Worm (Caenorhabditis elegans) whole organism, L4 larva: ENCODE results near the gene hpo-6.

Experiments used
- D1046.2 ChIP-seq: fragments of 200-800 bp; sonication (Bioruptor generic); IDR thresholded peaks from 2 replicates; pipeline ENCODE4 v1.3.6; 2022; ENCODE audit warnings: missing genetic modification characterization, missing compliant biosample characterization
- T26A8.4 ChIP-seq: fragments of 200-800 bp; sonication (Bioruptor generic); IDR thresholded peaks from 2 replicates; pipeline ENCODE4 v1.3.6; 2022; ENCODE audit warnings: missing genetic modification characterization, missing compliant biosample characterization
- Y105C5A.15 ChIP-seq: fragments of 200-800 bp; sonication (Bioruptor generic); IDR thresholded peaks from 2 replicates; pipeline ENCODE4 v1.3.6; 2022; ENCODE audit warnings: missing genetic modification characterization, missing compliant biosample characterization
- Y75B8A.6 ChIP-seq: fragments of 200-800 bp; sonication (Bioruptor generic); IDR thresholded peaks from 2 replicates; pipeline ENCODE4 v1.3.6; 2022; ENCODE audit warnings: missing genetic modification reagents, missing genetic modification characterization, missing compliant biosample characterization
- ZK337.2 ChIP-seq: fragments of 200-800 bp; sonication (Bioruptor generic); IDR thresholded peaks from 2 replicates; pipeline ENCODE4 v1.3.6; 2022; ENCODE audit warnings: missing genetic modification reagents, missing genetic modification characterization, missing compliant biosample characterization
- aha-1 ChIP-seq: fragments of 150-350 bp; peaks from one replicate; lab custom pipeline; 2014; ENCODE audit warnings: missing biosample characterization, missing genetic modification characterization
- arid-1 ChIP-seq: fragments of 200-800 bp; sonication (Bioruptor generic); conservative IDR thresholded peaks from 2 replicates; pipeline ENCODE4 v1.3.6; 2022; ENCODE audit warnings: missing genetic modification reagents, missing genetic modification characterization, missing compliant biosample characterization
- attf-4 ChIP-seq: sonication (generic microtip); optimal IDR thresholded peaks from 3 replicates; lab custom pipeline; 2017; ENCODE audit warnings: missing biosample characterization, missing genetic modification characterization
- ceh-20 ChIP-seq: fragments of 200-800 bp; sonication (Bioruptor generic); IDR thresholded peaks from 2 replicates; pipeline ENCODE4 v1.3.6; 2022; ENCODE audit warnings: missing genetic modification reagents, missing genetic modification characterization, missing compliant biosample characterization
- ceh-44 ChIP-seq: fragments of 200-800 bp; sonication (Bioruptor generic); IDR thresholded peaks from 2 replicates; pipeline ENCODE4 v1.3.6; 2022; ENCODE audit warnings: missing genetic modification reagents, missing genetic modification characterization, missing compliant biosample characterization
- ceh-62 ChIP-seq: sonication (generic microtip); optimal IDR thresholded peaks from 2 replicates; lab custom pipeline; 2017; ENCODE audit warnings: missing biosample characterization, missing genetic modification characterization
- ces-1 ChIP-seq: fragments of 150-350 bp; sonication (generic microtip); optimal IDR thresholded peaks from 4 replicates; lab custom pipeline; 2014; ENCODE audit warnings: missing biosample characterization, missing genetic modification reagents, missing genetic modification characterization
- cey-2 ChIP-seq: sonication (generic microtip); optimal IDR thresholded peaks from 3 replicates; lab custom pipeline; 2017; ENCODE audit warnings: missing genetic modification characterization, mild to moderate bottlenecking, missing compliant biosample characterization, antibody characterized with exemption, borderline replicate concordance; ENCODE audit not compliant: insufficient read depth
- ctbp-1 ChIP-seq: fragments of 200-800 bp; sonication (Bioruptor generic); IDR thresholded peaks from 2 replicates; pipeline ENCODE4 v1.3.6; 2022; ENCODE audit warnings: missing genetic modification reagents, missing genetic modification characterization, missing compliant biosample characterization
- daf-16 ChIP-seq, 3 experiments: sonication (generic microtip); optimal IDR thresholded peaks; 2 replicates each; lab custom pipeline; 2016 to 2017; ENCODE audit warnings: missing genetic modification characterization in 3 of 3, missing genetic modification reagents in 3 of 3, mild to moderate bottlenecking in 2 of 3, missing compliant biosample characterization in 2 of 3, missing biosample characterization in 1 of 3, moderate library complexity in 1 of 3
- dmd-6 ChIP-seq: fragments of 200-800 bp; sonication (Bioruptor generic); IDR thresholded peaks from 2 replicates; pipeline ENCODE4 v1.3.6; 2022; ENCODE audit warnings: missing genetic modification reagents, missing genetic modification characterization, missing compliant biosample characterization
- dmd-9 ChIP-seq: fragments of 200-800 bp; sonication (Bioruptor generic); IDR thresholded peaks from 2 replicates; pipeline ENCODE4 v1.3.6; 2022; ENCODE audit warnings: missing genetic modification reagents, missing genetic modification characterization, missing compliant biosample characterization
- duxl-1 ChIP-seq: sonication (generic microtip); optimal IDR thresholded peaks from 2 replicates; lab custom pipeline; 2016; ENCODE audit warnings: mild to moderate bottlenecking, missing genetic modification characterization, moderate library complexity, missing compliant biosample characterization; ENCODE audit not compliant: poor library complexity
- dve-1 ChIP-seq: sonication (generic microtip); optimal IDR thresholded peaks from 2 replicates; lab custom pipeline; 2017; ENCODE audit warnings: antibody characterized with exemption, mild to moderate bottlenecking, missing genetic modification characterization, missing compliant biosample characterization; ENCODE audit not compliant: insufficient read depth
- egl-27 ChIP-seq: sonication (generic microtip); optimal IDR thresholded peaks from 3 replicates; lab custom pipeline; 2017; ENCODE audit warnings: missing biosample characterization, missing genetic modification reagents, missing genetic modification characterization
- fos-1 ChIP-seq: fragments of 150-350 bp; optimal IDR thresholded peaks from 2 replicates; lab custom pipeline; 2014; ENCODE audit warnings: missing biosample characterization, missing genetic modification characterization
- hif-1 ChIP-seq, 2 experiments: sonication (generic microtip); optimal IDR thresholded peaks; 2 replicates each; lab custom pipeline; 2016 to 2017; ENCODE audit warnings: missing compliant biosample characterization in 2 of 2, missing genetic modification characterization in 2 of 2, missing genetic modification reagents in 2 of 2, missing genotype in 2 of 2, mild to moderate bottlenecking in 1 of 2
- hlh-11 ChIP-seq: fragments of 200-800 bp; sonication (Bioruptor generic); optimal IDR thresholded peaks from 2 replicates; lab custom pipeline; 2018; ENCODE audit warnings: mild to moderate bottlenecking, missing genetic modification characterization, missing compliant biosample characterization
- hlh-30 ChIP-seq: sonication (generic microtip); optimal IDR thresholded peaks from 2 replicates; lab custom pipeline; 2017; ENCODE audit warnings: antibody characterized with exemption, mild to moderate bottlenecking, missing genetic modification characterization, missing compliant biosample characterization; ENCODE audit not compliant: insufficient read depth
- lin-1 ChIP-seq: fragments of 200-800 bp; sonication (Bioruptor generic); IDR thresholded peaks from 2 replicates; pipeline ENCODE4 v1.3.6; 2022; ENCODE audit warnings: missing genetic modification reagents, missing genetic modification characterization, missing compliant biosample characterization
- lin-13 ChIP-seq: fragments of 150-350 bp; optimal IDR thresholded peaks from 2 replicates; lab custom pipeline; 2014; ENCODE audit warnings: missing biosample characterization, missing genetic modification reagents, missing genetic modification characterization
- lin-39 ChIP-seq: fragments of 150-350 bp; optimal IDR thresholded peaks from 2 replicates; lab custom pipeline; 2014; ENCODE audit warnings: missing biosample characterization, missing genetic modification reagents, missing genetic modification characterization
- lsy-2 ChIP-seq, 2 experiments: fragments of 150-350 bp in 1 of 2; sonication (generic microtip) in 1 of 2; optimal IDR thresholded peaks; 2 replicates each; lab custom pipeline; 2014 to 2017; ENCODE audit warnings: missing biosample characterization in 2 of 2, missing genetic modification characterization in 2 of 2
- madf-9 ChIP-seq: fragments of 200-800 bp; sonication (Bioruptor generic); conservative IDR thresholded peaks from 2 replicates; pipeline ENCODE4 v1.3.6; 2022; ENCODE audit warnings: missing genetic modification reagents, missing genetic modification characterization, missing compliant biosample characterization
- mes-2 ChIP-seq: sonication (generic microtip); optimal IDR thresholded peaks from 2 replicates; lab custom pipeline; 2016; ENCODE audit warnings: missing genotype, mild to moderate bottlenecking, missing genetic modification characterization, missing compliant biosample characterization; ENCODE audit not compliant: poor library complexity, severe bottlenecking
- nhr-10 ChIP-seq: fragments of 150-350 bp; optimal IDR thresholded peaks from 2 replicates; lab custom pipeline; 2014; ENCODE audit warnings: missing biosample characterization, missing genetic modification characterization
- nhr-102 ChIP-seq: sonication (generic microtip); optimal IDR thresholded peaks from 2 replicates; lab custom pipeline; 2016; ENCODE audit warnings: mild to moderate bottlenecking, missing genetic modification characterization, moderate library complexity, missing compliant biosample characterization
- nhr-28 ChIP-seq: fragments of 150-350 bp; optimal IDR thresholded peaks from 2 replicates; lab custom pipeline; 2014; ENCODE audit warnings: missing biosample characterization, missing genetic modification characterization
- nhr-42 ChIP-seq: fragments of 200-800 bp; sonication (Bioruptor generic); IDR thresholded peaks from 2 replicates; pipeline ENCODE4 v1.3.6; 2022; ENCODE audit warnings: missing genetic modification characterization, missing compliant biosample characterization
- nhr-76 ChIP-seq: fragments of 150-350 bp; optimal IDR thresholded peaks from 2 replicates; lab custom pipeline; 2014; ENCODE audit warnings: missing biosample characterization, missing genetic modification characterization
- pqm-1 ChIP-seq: sonication (generic microtip); optimal IDR thresholded peaks from 2 replicates; lab custom pipeline; 2017; ENCODE audit warnings: missing biosample characterization, missing genetic modification characterization
- rbr-2 ChIP-seq: sonication (generic microtip); optimal IDR thresholded peaks from 2 replicates; lab custom pipeline; 2016; ENCODE audit warnings: missing genotype, missing genetic modification characterization, missing compliant biosample characterization
- saeg-2 ChIP-seq: fragments of 200-800 bp; sonication (Bioruptor generic); IDR thresholded peaks from 2 replicates; pipeline ENCODE4 v1.3.6; 2022; ENCODE audit warnings: missing genetic modification reagents, missing genetic modification characterization, missing compliant biosample characterization
- set-16 ChIP-seq: fragments of 200-800 bp; sonication (Bioruptor generic); IDR thresholded peaks from 2 replicates; pipeline ENCODE4 v1.3.6; 2022; ENCODE audit warnings: missing genetic modification reagents, missing genetic modification characterization, missing compliant biosample characterization
- skn-1 ChIP-seq: fragments of 150-350 bp; optimal IDR thresholded peaks from 2 replicates; lab custom pipeline; 2014; ENCODE audit warnings: missing biosample characterization, missing genetic modification characterization
- snpc-4 ChIP-seq: fragments of 150-350 bp; optimal IDR thresholded peaks from 2 replicates; lab custom pipeline; 2014; ENCODE audit warnings: missing biosample characterization, missing genetic modification characterization
- spr-1 ChIP-seq: sonication (generic microtip); optimal IDR thresholded peaks from 2 replicates; lab custom pipeline; 2016; ENCODE audit warnings: mild to moderate bottlenecking, missing genetic modification characterization, missing compliant biosample characterization
- spr-3 ChIP-seq: fragments of 200-800 bp; sonication (Bioruptor generic); optimal IDR thresholded peaks from 2 replicates; lab custom pipeline; 2018; ENCODE audit warnings: mild to moderate bottlenecking, missing genetic modification characterization, missing compliant biosample characterization
- tag-97 ChIP-seq: fragments of 200-800 bp; sonication (Bioruptor generic); IDR thresholded peaks from 2 replicates; pipeline ENCODE4 v1.3.6; 2022; ENCODE audit warnings: missing genetic modification characterization, missing compliant biosample characterization
- zfp-2 ChIP-seq: sonication (generic microtip); optimal IDR thresholded peaks from 2 replicates; lab custom pipeline; 2016; ENCODE audit warnings: mild to moderate bottlenecking, missing genetic modification characterization, missing compliant biosample characterization
- ztf-11 ChIP-seq: fragments of 150-350 bp; optimal IDR thresholded peaks from 2 replicates; lab custom pipeline; 2014; ENCODE audit warnings: missing biosample characterization, missing genetic modification characterization
- ztf-7 ChIP-seq: fragments of 150-350 bp; optimal IDR thresholded peaks from 2 replicates; lab custom pipeline; 2014; ENCODE audit warnings: missing biosample characterization, missing genetic modification characterization

Gene hpo-6

DNA sequence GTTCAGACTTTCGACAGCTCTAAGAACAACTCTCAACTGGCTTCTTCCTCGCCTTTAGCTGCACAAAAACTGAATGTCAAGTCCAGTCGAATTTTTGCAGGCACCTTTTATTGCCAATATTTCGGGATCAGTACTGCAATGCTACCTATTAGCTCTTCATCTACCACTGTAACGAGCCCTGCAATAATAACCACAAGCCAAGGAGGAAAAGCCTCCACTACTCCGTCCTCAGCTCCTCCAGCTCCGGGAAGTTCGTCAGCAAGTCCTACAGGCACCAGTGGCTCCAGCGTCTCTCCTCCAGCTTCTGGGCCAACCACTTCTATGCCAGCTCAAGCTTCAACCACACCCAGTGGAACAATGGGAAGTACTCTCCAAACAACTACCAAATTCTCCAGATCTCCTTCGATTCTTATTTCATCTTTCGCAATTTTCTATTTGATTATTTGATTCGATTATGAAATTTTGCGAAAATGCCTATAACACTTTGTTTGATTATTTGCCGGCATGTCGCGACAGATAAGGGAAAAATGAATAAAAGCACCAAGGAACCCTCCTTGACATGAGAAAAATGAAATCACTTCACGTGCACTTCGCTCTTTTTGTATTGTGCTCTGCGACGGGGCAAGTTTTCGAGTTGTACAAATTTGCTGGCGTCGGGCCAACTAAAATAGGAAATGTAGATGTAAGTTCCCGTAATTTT, 6.8 kb upstream of the hpo-6 start, which contains the start of gene C34H4.1 (continued):
- no peak for TF ChIP-seq rbr-2 (tag; lab: Kevin White, UChicago)
- peak; percentile 28; the same call in 1 of the 2 replicates for TF ChIP-seq set-16 (GFP tag; lab: Robert Waterston, UW)
- TF ChIP-seq dmd-6 (GFP tag; lab: Robert Waterston, UW) = peak; percentile 50; the same call in 1 of the 2 replicates
- TF ChIP-seq lsy-2 (tag; optimal IDR thresholded peaks at IDR 0.05; lab: Kevin White, UChicago) = no peak
- TF ChIP-seq spr-1 (tag; lab: Kevin White, UChicago) = no peak
- no peak for TF ChIP-seq nhr-42 (GFP tag; lab: Robert Waterston, UW)
- TF ChIP-seq dve-1 = peak; percentile 5
- no peak for TF ChIP-seq saeg-2 (GFP tag; lab: Robert Waterston, UW)
- no peak for TF ChIP-seq tag-97 (GFP tag; lab: Robert Waterston, UW)
- TF ChIP-seq mes-2 = no peak
- no peak for TF ChIP-seq daf-16 (GFP tag; optimal IDR thresholded peaks at IDR 0.05; lab: Kevin White, UChicago)
- peak; percentile 46 for TF ChIP-seq daf-16 (tag; optimal IDR thresholded peaks at IDR 0.05; lab: Kevin White, UChicago)
- TF ChIP-seq ctbp-1 (GFP tag; lab: Robert Waterston, UW) = no peak
- peak; percentile 49 for TF ChIP-seq nhr-28 (tag; lab: Kevin White, UChicago)
- no peak for TF ChIP-seq ceh-62
- peak; percentile 53 for TF ChIP-seq aha-1 (tag; lab: Kevin White, UChicago)
- TF ChIP-seq nhr-10 = no peak
- TF ChIP-seq T26A8.4 = no peak
- no peak for TF ChIP-seq ceh-20

DNA sequence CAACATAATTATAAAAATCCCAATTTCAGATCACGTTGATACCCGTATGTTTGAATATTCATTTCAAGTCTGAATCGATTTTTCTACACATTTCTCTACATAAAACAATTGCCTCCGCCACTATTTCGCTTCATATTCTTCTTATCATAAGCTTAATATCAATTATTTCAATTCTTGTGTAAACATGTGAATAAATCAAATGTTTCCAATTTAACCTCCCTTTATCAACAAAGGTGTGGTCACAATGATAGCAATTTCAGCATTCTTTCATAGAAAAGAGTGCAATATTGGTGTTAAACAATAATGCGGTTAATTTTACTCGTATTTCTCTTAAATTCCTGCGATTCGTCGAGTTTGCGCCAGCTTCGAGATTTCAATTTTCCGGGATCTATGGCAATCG, 2.1 kb upstream of the hpo-6 start, which contains the start of gene Y41D4B.17:
Y41D4B.17 (plus strand) TSS at position 174 of the 400 bp plus-strand sequence.
- TF ChIP-seq nhr-42 (GFP tag; lab: Robert Waterston, UW) (no peak), lin-39 (tag; lab: Kevin White, UChicago) (no peak), nhr-76 (tag; lab: Kevin White, UChicago) (no peak), zfp-2 (tag; lab: Kevin White, UChicago) (no peak), ZK337.2 (no peak), fos-1 (tag; lab: Kevin White, UChicago) (no peak), spr-3 (GFP tag; lab: Kevin White, UChicago) (no peak), arid-1 (GFP tag; lab: Robert Waterston, UW) (no peak), skn-1 (no peak), saeg-2 (GFP tag; lab: Robert Waterston, UW) (no peak), egl-27 (no peak), hlh-30 (no peak), ztf-7 (tag; lab: Kevin White, UChicago) (no peak), hlh-11 (peak; percentile 4), tag-97 (GFP tag; lab: Robert Waterston, UW) (no peak), madf-9 (no peak), Y105C5A.15 (GFP tag; lab: Robert Waterston, UW) (no peak), cey-2 (tag; lab: Kevin White, UChicago) (no peak), nhr-102 (no peak), pqm-1 (peak; percentile 79), ces-1 (GFP tag; lab: Kevin White, UChicago) (no peak), dve-1 (peak; percentile 7), lin-1 (GFP tag; lab: Robert Waterston, UW) (no peak), ztf-11 (no peak), dmd-9 (GFP tag; lab: Robert Waterston, UW) (no peak), lin-13 (GFP tag; lab: Kevin White, UChicago) (no peak), snpc-4 (tag; lab: Kevin White, UChicago) (no peak), dmd-6 (GFP tag; lab: Robert Waterston, UW) (peak; percentile 7; the same call in 1 of the 2 replicates), Y75B8A.6 (no peak), ceh-44 (no peak), T26A8.4 (no peak), attf-4 (no peak), duxl-1 (tag; lab: Kevin White, UChicago) (no peak), hif-1 (tag; optimal IDR thresholded peaks at IDR 0.05; lab: Kevin White, UChicago) (no peak), daf-16 (GFP tag; optimal IDR thresholded peaks at IDR 0.05; lab: Kevin White, UChicago) (no peak), daf-16 (tag; optimal IDR thresholded peaks at IDR 0.05; lab: Kevin White, UChicago) (peak; percentile 76), ctbp-1 (GFP tag; lab: Robert Waterston, UW) (no peak), D1046.2 (no peak)
